Worm (Caenorhabditis elegans): Measurements from ENCODE around the gene srz-99.

The srz-99 gene

ce11 chrV:16692988-16693387, 37.1 kb upstream of the srz-99 start:
- TF ChIP-seq ceh-90 (tag; optimal IDR thresholded peaks at IDR 0.05): no peak
- peak; percentile 56 for TF ChIP-seq ceh-8 (GFP tag; optimal IDR thresholded peaks at IDR 0.05)

ce11 chrV:16693732-16694131, 36.3 kb upstream of the srz-99 start, which contains the start of gene srw-42:
Gene srw-42, minus strand, starts transcription at chrV:16693832.
- no peak for TF ChIP-seq fkh-10 (GFP tag; optimal IDR thresholded peaks at IDR 0.05)
- no peak for TF ChIP-seq xbp-1 (tag; optimal IDR thresholded peaks at IDR 0.05)
- no peak for TF ChIP-seq C04F5.9 (tag; optimal IDR thresholded peaks at IDR 0.05)
- no peak for TF ChIP-seq unc-30 (tag; optimal IDR thresholded peaks at IDR 0.05)
- no peak for TF ChIP-seq sptf-1 (tag; optimal IDR thresholded peaks at IDR 0.05)
- TF ChIP-seq ceh-8 (GFP tag; optimal IDR thresholded peaks at IDR 0.05): no peak
- no peak for TF ChIP-seq snu-23 (GFP tag; optimal IDR thresholded peaks at IDR 0.05)

- TF ChIP-seq efl-3 (GFP tag; optimal IDR thresholded peaks at IDR 0.05) (no peak), nhr-76 (tag; optimal IDR thresholded peaks at IDR 0.05) (no peak), egl-13 (tag; optimal IDR thresholded peaks at IDR 0.05) (no peak), elt-2 (tag; optimal IDR thresholded peaks at IDR 0.05) (no peak), lin-35 (GFP tag; optimal IDR thresholded peaks at IDR 0.05) (no peak), unc-30 (tag; optimal IDR thresholded peaks at IDR 0.05) (no peak)
These were observed 35.5 kb upstream of the srz-99 start, which contains the start of gene srz-101 for ce11 chrV:16694538-16694937. Gene srz-101, plus strand, starts transcription at chrV:16694838.

DNA sequence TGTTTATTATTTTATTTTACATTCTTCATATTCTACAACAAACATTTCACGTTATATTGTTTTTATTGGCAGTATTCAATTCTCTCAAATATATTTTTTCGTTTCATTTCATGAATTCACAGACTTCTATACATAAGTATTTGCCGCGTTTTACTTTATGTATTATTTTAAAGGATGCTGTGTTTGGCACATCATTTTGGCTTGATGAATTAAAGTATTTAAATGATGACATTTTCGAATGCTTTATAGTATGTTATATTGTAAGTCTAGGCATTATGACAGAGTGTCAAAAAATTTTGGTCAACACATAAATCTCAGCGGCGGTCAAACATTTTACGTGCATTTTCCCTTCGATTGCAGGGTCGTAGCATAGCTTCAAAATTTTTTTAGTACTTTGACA, 34.6 kb upstream of the srz-99 start:
- TF ChIP-seq elt-2 (tag; optimal IDR thresholded peaks at IDR 0.05) (no peak), efl-1 (optimal IDR thresholded peaks at IDR 0.05) (no peak), efl-1 (GFP tag; optimal IDR thresholded peaks at IDR 0.05 in 1 of 2) (peak in 1 of 2 experiments; percentile 79)

- TF ChIP-seq skn-1 (tag; optimal IDR thresholded peaks at IDR 0.05): no peak
- TF ChIP-seq nhr-19 (GFP tag; conservative IDR thresholded peaks at IDR 0.05): no peak
- TF ChIP-seq nhr-12 (tag; optimal IDR thresholded peaks at IDR 0.05): no peak
- no peak for TF ChIP-seq unc-86 (tag; optimal IDR thresholded peaks at IDR 0.05)
- TF ChIP-seq alr-1 (tag; optimal IDR thresholded peaks at IDR 0.05; ENCODE audit: borderline replicate concordance): no peak
- no peak for TF ChIP-seq aha-1 (tag; optimal IDR thresholded peaks at IDR 0.05)
- no peak for TF ChIP-seq lir-3 (tag; optimal IDR thresholded peaks at IDR 0.05; ENCODE audit: poor library complexity)
- TF ChIP-seq lin-35 (GFP tag; optimal IDR thresholded peaks at IDR 0.05): no peak
- TF ChIP-seq nhr-47 (tag; optimal IDR thresholded peaks at IDR 0.05): no peak
- TF ChIP-seq aly-2 (tag; optimal IDR thresholded peaks at IDR 0.05): no peak
- no peak for TF ChIP-seq mef-2 (tag; optimal IDR thresholded peaks at IDR 0.05)
- no peak for TF ChIP-seq xbp-1 (tag; optimal IDR thresholded peaks at IDR 0.05)
- TF ChIP-seq jun-1 (tag; optimal IDR thresholded peaks at IDR 0.05): no peak
These were observed 32.9 kb upstream of the srz-99 start, which contains the start of gene srw-41 for ce11 chrV:16697178-16697577. Gene srw-41, plus strand, starts transcription at chrV:16697478.

DNA sequence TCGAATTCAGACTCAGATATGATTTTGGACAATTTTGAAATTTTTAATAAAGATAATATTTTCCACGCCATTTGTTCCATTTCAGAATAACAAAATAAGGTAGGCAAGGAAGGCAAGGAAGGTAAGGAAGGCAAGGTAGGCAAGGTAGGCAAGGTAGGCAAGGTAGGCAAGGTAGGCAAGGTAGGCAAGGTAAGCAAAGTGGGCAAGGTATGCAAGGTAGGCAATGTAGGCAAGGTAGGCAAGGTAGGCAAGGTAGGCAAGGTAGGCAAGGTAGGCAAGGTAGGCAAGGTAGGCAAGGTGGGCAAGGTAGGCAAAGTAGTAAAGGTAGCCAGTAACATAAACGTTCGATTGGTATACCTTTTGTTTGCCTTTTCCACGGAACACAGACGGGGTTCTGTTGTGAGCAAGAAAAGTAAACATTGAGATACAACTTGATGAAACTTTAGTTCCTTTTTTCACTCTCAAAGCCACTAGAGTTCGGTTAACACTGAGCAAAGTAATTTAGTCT, 30.3 kb upstream of the srz-99 start, which contains the start of gene Y70C5C.1:
TSS of gene Y70C5C.1 (plus strand) at position 458 of the 508 bp plus-strand sequence.
- no peak for TF ChIP-seq efl-1 (optimal IDR thresholded peaks at IDR 0.05)
- peak in 1 of 2 experiments; percentile 85 for TF ChIP-seq efl-1 (GFP tag; optimal IDR thresholded peaks at IDR 0.05 in 1 of 2)
- no peak for TF ChIP-seq nhr-12 (tag; optimal IDR thresholded peaks at IDR 0.05)

ce11 chrV:16706549-16706948, 23.5 kb upstream of the srz-99 start, which contains the start of gene clec-9:
Gene clec-9, minus strand, starts transcription at chrV:16706649.
- TF ChIP-seq fkh-4 (tag; optimal IDR thresholded peaks at IDR 0.05; ENCODE audit: borderline replicate concordance) (no peak), zip-4 (GFP tag; optimal IDR thresholded peaks at IDR 0.05) (no peak), tlp-1 (tag; optimal IDR thresholded peaks at IDR 0.05) (no peak), nhr-20 (tag; optimal IDR thresholded peaks at IDR 0.05) (no peak), ceh-82 (tag; optimal IDR thresholded peaks at IDR 0.05) (no peak), ces-1 (GFP tag; optimal IDR thresholded peaks at IDR 0.05) (no peak), elt-2 (tag; optimal IDR thresholded peaks at IDR 0.05) (no peak), rnt-1 (tag; optimal IDR thresholded peaks at IDR 0.05) (no peak), xbp-1 (tag; optimal IDR thresholded peaks at IDR 0.05) (no peak)

Measured in whole organism, L1 larva.